Worm (Caenorhabditis elegans) whole organism, young adult: Measurements from ENCODE around the gene srh-217.

Source experiments
- C06A6.2 ChIP-seq: fragments of 200-800 bp; sonication (Bioruptor generic); conservative IDR thresholded peaks from 2 replicates; pipeline ENCODE4 v1.3.6; 2022; ENCODE audit warnings: missing genetic modification characterization, missing compliant biosample characterization
- C17E4.6 ChIP-seq: fragments of 200-800 bp; sonication (Bioruptor generic); IDR thresholded peaks from 2 replicates; pipeline ENCODE4 v1.3.6; 2022; ENCODE audit warnings: missing genetic modification reagents, missing genetic modification characterization, missing compliant biosample characterization
- D2030.7 ChIP-seq: fragments of 200-800 bp; sonication (Bioruptor generic); IDR thresholded peaks from 2 replicates; pipeline ENCODE4 v1.3.6; 2022; ENCODE audit warnings: missing genetic modification reagents, missing genetic modification characterization, missing compliant biosample characterization
- F22D6.2 ChIP-seq: sonication (generic microtip); optimal IDR thresholded peaks from 2 replicates; lab custom pipeline; 2016; ENCODE audit warnings: mild to moderate bottlenecking, missing genetic modification characterization, missing compliant biosample characterization
- F39B2.1 ChIP-seq: fragments of 200-800 bp; sonication (Bioruptor generic); IDR thresholded peaks from 2 replicates; pipeline ENCODE4 v1.3.6; 2022; ENCODE audit warnings: missing genetic modification reagents, missing genetic modification characterization, missing compliant biosample characterization
- F57C9.4 ChIP-seq: sonication (generic microtip); optimal IDR thresholded peaks from 2 replicates; lab custom pipeline; 2017; ENCODE audit warnings: mild to moderate bottlenecking, missing genetic modification characterization, missing compliant biosample characterization
- Y56A3A.18 ChIP-seq: fragments of 200-800 bp; sonication (Bioruptor generic); IDR thresholded peaks from 2 replicates; pipeline ENCODE4 v1.3.6; 2022; ENCODE audit warnings: missing genetic modification reagents, missing genetic modification characterization, missing compliant biosample characterization
- ama-1 ChIP-seq, 3 experiments: fragments of 150-350 bp in 1 of 3; sonication (generic microtip) in 2 of 3; optimal IDR thresholded peaks; 2 replicates each; lab custom pipeline; 2014 to 2018; ENCODE audit warnings: missing biosample characterization in 2 of 3, missing genetic modification characterization in 2 of 3, missing genetic modification reagents in 2 of 3
- athp-1 ChIP-seq: sonication (generic microtip); optimal IDR thresholded peaks from 2 replicates; lab custom pipeline; 2017; ENCODE audit warnings: mild to moderate bottlenecking, missing genetic modification characterization, missing compliant biosample characterization
- bed-1 ChIP-seq: fragments of 200-800 bp; sonication (Bioruptor generic); IDR thresholded peaks from 2 replicates; pipeline ENCODE4 v1.3.6; 2022; ENCODE audit warnings: missing genetic modification reagents, missing genetic modification characterization, missing compliant biosample characterization
- bed-2 ChIP-seq: fragments of 200-800 bp; sonication (Bioruptor generic); IDR thresholded peaks from 2 replicates; pipeline ENCODE4 v1.3.6; 2022; ENCODE audit warnings: missing genetic modification reagents, missing genetic modification characterization, missing compliant biosample characterization
- ccch-3 ChIP-seq: fragments of 200-800 bp; sonication (Bioruptor generic); optimal IDR thresholded peaks from 2 replicates; lab custom pipeline; 2018; ENCODE audit warnings: mild to moderate bottlenecking, missing genetic modification characterization, missing compliant biosample characterization
- ceh-27 ChIP-seq: fragments of 200-800 bp; sonication (Bioruptor generic); optimal IDR thresholded peaks from 2 replicates; lab custom pipeline; 2018; ENCODE audit warnings: mild to moderate bottlenecking, missing genetic modification characterization, moderate library complexity, missing compliant biosample characterization
- ceh-58 ChIP-seq: fragments of 200-800 bp; sonication (Bioruptor generic); IDR thresholded peaks from 2 replicates; pipeline ENCODE4 v1.3.6; 2022; ENCODE audit warnings: missing genetic modification characterization, missing compliant biosample characterization
- dpl-1 ChIP-seq: fragments of 150-350 bp; optimal IDR thresholded peaks from 2 replicates; lab custom pipeline; 2014; ENCODE audit warnings: missing biosample characterization, missing genetic modification reagents, missing genetic modification characterization
- egl-18 ChIP-seq: fragments of 200-800 bp; sonication (Bioruptor generic); IDR thresholded peaks from 2 replicates; pipeline ENCODE4 v1.3.6; 2022; ENCODE audit warnings: missing genetic modification reagents, missing genetic modification characterization, missing compliant biosample characterization
- egrh-3 ChIP-seq: fragments of 200-800 bp; sonication (Bioruptor generic); IDR thresholded peaks from 2 replicates; pipeline ENCODE4 v1.3.6; 2022; ENCODE audit warnings: missing genetic modification reagents, missing genetic modification characterization, missing compliant biosample characterization
- gei-17 ChIP-seq: fragments of 200-800 bp; sonication (Bioruptor generic); optimal IDR thresholded peaks from 2 replicates; lab custom pipeline; 2018; ENCODE audit warnings: mild to moderate bottlenecking, missing genetic modification characterization, missing compliant biosample characterization
- him-1 ChIP-seq: sonication (generic microtip); optimal IDR thresholded peaks from 2 replicates; lab custom pipeline; 2016; ENCODE audit warnings: missing genotype, missing genetic modification reagents, missing genetic modification characterization, missing compliant biosample characterization
- hlh-26 ChIP-seq: fragments of 200-800 bp; sonication (Bioruptor generic); conservative IDR thresholded peaks from 2 replicates; pipeline ENCODE4 v1.3.6; 2022; ENCODE audit warnings: missing genetic modification reagents, missing genetic modification characterization, missing compliant biosample characterization
- hsf-1 ChIP-seq: fragments of 200-800 bp; sonication (Bioruptor generic); IDR thresholded peaks from 2 replicates; pipeline ENCODE4 v1.3.6; 2022; ENCODE audit warnings: missing genetic modification reagents, missing genetic modification characterization, missing compliant biosample characterization
- let-526 ChIP-seq: fragments of 200-800 bp; sonication (Bioruptor generic); IDR thresholded peaks from 2 replicates; pipeline ENCODE4 v1.3.6; 2022; ENCODE audit warnings: missing genetic modification reagents, missing genetic modification characterization, missing compliant biosample characterization
- lin-40 ChIP-seq: sonication (generic microtip); optimal IDR thresholded peaks from 2 replicates; lab custom pipeline; 2016; ENCODE audit warnings: missing genetic modification characterization, mild to moderate bottlenecking, missing compliant biosample characterization, missing genotype, missing genetic modification reagents
- lsl-1 ChIP-seq: fragments of 200-800 bp; sonication (Bioruptor generic); optimal IDR thresholded peaks from 2 replicates; lab custom pipeline; 2018; ENCODE audit warnings: mild to moderate bottlenecking, missing genetic modification characterization, moderate library complexity, missing compliant biosample characterization
- madf-6 ChIP-seq: fragments of 200-800 bp; sonication (Bioruptor generic); IDR thresholded peaks from 2 replicates; pipeline ENCODE4 v1.3.6; 2022; ENCODE audit warnings: missing genetic modification reagents, missing genetic modification characterization, missing compliant biosample characterization
- nfya-1 ChIP-seq: sonication (generic microtip); optimal IDR thresholded peaks from 2 replicates; lab custom pipeline; 2017; ENCODE audit warnings: antibody characterized with exemption, missing compliant biosample characterization, missing genetic modification characterization, borderline replicate concordance; ENCODE audit not compliant: insufficient read depth
- nhr-90 ChIP-seq: sonication (generic microtip); optimal IDR thresholded peaks from 2 replicates; lab custom pipeline; 2016; ENCODE audit warnings: missing genotype, mild to moderate bottlenecking, missing genetic modification characterization, missing compliant biosample characterization
- unc-130 ChIP-seq: sonication (generic microtip); optimal IDR thresholded peaks from 2 replicates; lab custom pipeline; 2016; ENCODE audit warnings: missing genetic modification reagents, missing genetic modification characterization, missing compliant biosample characterization
- ztf-25 ChIP-seq: fragments of 200-800 bp; sonication (Bioruptor generic); IDR thresholded peaks from 2 replicates; pipeline ENCODE4 v1.3.6; 2022; ENCODE audit warnings: missing genetic modification reagents, missing genetic modification characterization, missing compliant biosample characterization

Gene srh-217

DNA sequence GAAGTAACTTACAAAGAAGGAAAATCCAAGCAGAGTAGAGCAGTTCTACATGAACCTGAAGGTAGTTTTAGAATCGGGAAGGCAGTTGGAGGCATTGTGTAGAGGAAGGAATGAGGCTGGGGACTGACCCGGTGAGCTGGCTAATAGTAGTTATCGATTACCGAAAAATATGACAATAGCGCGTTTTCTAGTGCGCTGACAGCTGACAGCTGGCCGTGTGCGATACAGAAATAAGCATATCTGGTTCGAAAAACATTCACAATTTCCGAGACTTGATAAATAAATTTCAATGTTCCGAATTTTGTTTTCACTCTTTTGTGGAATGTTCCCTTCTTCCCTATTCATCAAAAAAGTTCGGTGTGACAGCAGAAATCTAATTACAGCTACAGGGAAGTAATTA lies 10.7 kb upstream of the srh-217 start, which contains the start of the genes fbxb-59 and srbc-34:
Gene fbxb-59, minus strand, starts transcription at position 101 of the 400 bp plus-strand sequence.
Gene srbc-34, plus strand, starts transcription at position 233 of the 400 bp plus-strand sequence.
- TF ChIP-seq F39B2.1 (GFP tag; lab: Robert Waterston, UW) (no peak), lin-40 (no peak), let-526 (GFP tag; lab: Robert Waterston, UW) (no peak), athp-1 (tag; lab: Kevin White, UChicago) (no peak), lsl-1 (GFP tag; lab: Kevin White, UChicago) (no peak), him-1 (tag; lab: Kevin White, UChicago) (no peak), nhr-90 (tag; lab: Kevin White, UChicago) (no peak), C17E4.6 (no peak), ceh-58 (no peak), egrh-3 (GFP tag; lab: Robert Waterston, UW) (no peak)

DNA sequence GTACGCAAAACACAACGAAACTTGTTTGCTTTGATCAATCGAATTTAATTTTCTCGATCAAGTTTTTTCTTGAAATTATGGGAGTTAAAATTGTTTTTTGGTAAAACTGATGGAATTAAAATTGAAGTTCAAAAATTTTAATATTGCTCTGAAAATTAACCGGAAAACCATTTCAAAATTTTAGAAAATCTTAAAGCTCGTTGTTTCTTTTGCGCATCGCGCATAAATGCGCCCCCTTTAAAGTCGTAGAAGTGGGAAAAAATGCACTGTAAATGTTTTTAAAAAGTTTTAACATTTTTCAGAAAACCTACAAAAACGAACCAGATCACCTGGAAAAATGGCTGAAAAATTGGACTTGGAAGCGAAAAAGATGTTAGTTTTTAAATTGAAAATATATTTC lies 7.7 kb upstream of the srh-217 start, which contains the start of gene fbxa-113:
Gene fbxa-113, plus strand, starts transcription at position 301 of the 400 bp plus-strand sequence.
- peak; percentile 39 for TF ChIP-seq him-1 (tag; lab: Kevin White, UChicago)
- TF ChIP-seq ztf-25, result no peak
- TF ChIP-seq unc-130 (GFP tag; lab: Kevin White, UChicago), result no peak
- no peak for TF ChIP-seq hsf-1 (GFP tag; lab: Robert Waterston, UW)
- no peak for TF ChIP-seq ama-1 (optimal IDR thresholded peaks at IDR 0.05; lab: Kevin White, UChicago)
- no peak for TF ChIP-seq ama-1 (GFP tag; optimal IDR thresholded peaks at IDR 0.05; lab: Kevin White, UChicago)
- TF ChIP-seq, all 124 proteins: peak for 1

DNA sequence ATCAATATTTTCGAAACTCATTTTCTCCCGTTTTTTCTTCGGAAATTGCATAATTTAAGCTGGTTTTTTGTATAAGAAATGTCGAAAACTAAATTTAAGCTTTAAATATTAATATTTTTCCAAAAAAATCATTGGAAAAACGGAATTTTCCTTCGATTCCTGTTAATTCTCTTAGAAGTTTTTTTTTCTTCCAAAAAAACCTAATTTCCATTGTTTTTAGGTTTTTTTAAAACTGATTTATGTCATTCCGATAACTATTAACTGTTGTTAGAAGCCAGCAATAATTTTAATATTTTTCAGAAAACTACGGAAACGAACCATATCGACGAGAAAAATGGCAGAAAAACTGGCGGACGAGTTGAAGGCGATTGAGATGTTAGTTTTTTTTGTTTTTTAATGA lies 6.0 kb upstream of the srh-217 start, which contains the start of gene fbxa-114:
Gene fbxa-114, plus strand, starts transcription at position 301 of the 400 bp plus-strand sequence.
- no peak for TF ChIP-seq Y56A3A.18
- TF ChIP-seq ccch-3 (GFP tag; lab: Kevin White, UChicago), result no peak
- no peak for TF ChIP-seq dpl-1 (GFP tag; lab: Kevin White, UChicago)
- no peak for TF ChIP-seq bed-1
- TF ChIP-seq hlh-26, result no peak
- no peak for TF ChIP-seq bed-2 (GFP tag; lab: Robert Waterston, UW)
- no peak for TF ChIP-seq C06A6.2 (GFP tag; lab: Robert Waterston, UW)
- TF ChIP-seq lin-40, result no peak
- TF ChIP-seq F57C9.4 (tag; lab: Kevin White, UChicago), result no peak

DNA sequence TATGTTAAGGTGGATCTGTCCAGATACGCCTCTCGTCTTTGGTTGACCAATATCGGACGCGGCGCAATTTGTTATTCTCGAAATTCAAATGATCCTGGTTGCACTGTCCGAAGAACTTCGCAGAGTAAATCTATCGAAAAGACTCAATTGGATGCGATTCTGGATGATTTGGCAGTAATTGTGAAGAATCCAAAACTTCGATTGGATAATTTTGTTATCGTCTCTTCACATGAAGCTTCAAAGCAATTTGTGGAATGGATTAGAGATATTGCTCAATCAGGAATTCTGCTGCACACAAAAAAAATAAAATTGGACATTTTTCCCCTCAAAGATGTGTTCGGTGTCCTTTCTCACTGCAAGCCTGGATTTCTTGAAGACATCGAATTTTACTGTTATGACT lies 4.3 kb upstream of the srh-217 start:
- no peak for TF ChIP-seq F22D6.2 (tag; lab: Kevin White, UChicago)
- no peak for TF ChIP-seq madf-6 (GFP tag; lab: Robert Waterston, UW)
- no peak for TF ChIP-seq let-526 (GFP tag; lab: Robert Waterston, UW)
- no peak for TF ChIP-seq hlh-26
- no peak for TF ChIP-seq D2030.7 (GFP tag; lab: Robert Waterston, UW)
- TF ChIP-seq nfya-1 (tag; lab: Kevin White, UChicago), result no peak
- no peak for TF ChIP-seq hsf-1 (GFP tag; lab: Robert Waterston, UW)

DNA sequence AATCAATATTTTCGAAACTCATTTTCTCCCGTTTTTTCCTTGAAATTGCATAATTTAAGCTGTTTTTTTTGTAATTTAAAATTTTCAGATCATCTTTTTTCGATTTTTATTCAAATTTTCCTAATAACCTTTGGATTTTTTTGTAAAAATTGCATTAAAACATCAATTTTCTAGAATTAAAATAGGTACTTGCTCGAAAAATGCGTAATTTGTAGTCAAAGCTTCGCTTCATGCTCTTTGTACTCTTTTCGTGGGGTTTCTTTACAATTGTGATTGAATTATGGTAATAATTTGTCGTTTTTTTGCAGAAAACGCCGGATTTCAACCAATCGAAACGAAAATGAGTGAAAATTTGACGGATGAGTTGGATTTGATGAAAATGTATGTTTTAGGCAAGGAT lies 3.6 kb upstream of the srh-217 start, which contains the start of gene fog-2:
Gene fog-2, plus strand, starts transcription at position 301 of the 400 bp plus-strand sequence.
- TF ChIP-seq egl-18 (GFP tag; lab: Robert Waterston, UW), result no peak
- no peak for TF ChIP-seq bed-1
- no peak for TF ChIP-seq gei-17 (GFP tag; lab: Kevin White, UChicago)
- TF ChIP-seq, all 124 proteins: peak for 0

DNA sequence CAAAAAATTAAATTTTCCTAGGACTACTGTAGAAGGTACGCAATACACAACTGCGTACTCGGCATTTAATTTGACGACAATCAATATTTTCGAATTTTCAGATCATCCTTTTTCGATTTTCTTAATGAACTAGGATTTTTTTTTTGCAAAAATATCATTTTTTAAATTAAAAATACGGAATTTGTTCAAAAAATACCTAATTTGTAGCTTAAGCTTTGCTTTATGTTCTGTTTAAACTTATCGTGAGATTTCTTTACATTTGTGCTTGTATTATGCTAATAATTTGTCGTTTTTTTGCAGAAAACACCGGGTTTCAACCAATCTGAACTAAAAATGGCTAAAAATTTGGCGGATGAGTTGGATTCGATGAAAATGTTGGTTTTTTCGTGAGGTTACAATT lies 1.3 kb upstream of the srh-217 start, which contains the start of gene ftr-1:
Gene ftr-1, plus strand, starts transcription at position 301 of the 400 bp plus-strand sequence.
- TF ChIP-seq ceh-27 (GFP tag; lab: Kevin White, UChicago) (no peak), lsl-1 (GFP tag; lab: Kevin White, UChicago) (peak; percentile 51)
